Worm (Caenorhabditis elegans) whole organism, young adult: ENCODE data around the gene irk-3.

ENCODE experiments used
- lag-1 ChIP-seq: fragments of 200-800 bp; sonication (Bioruptor generic); IDR thresholded peaks from 2 replicates; pipeline ENCODE4 v1.3.6; 2022; ENCODE audit warnings: missing genetic modification reagents, missing genetic modification characterization, missing compliant biosample characterization
- ztf-22 ChIP-seq: fragments of 200-800 bp; sonication (Bioruptor generic); optimal IDR thresholded peaks from 2 replicates; lab custom pipeline; 2018; ENCODE audit warnings: mild to moderate bottlenecking, missing genetic modification characterization, moderate library complexity, missing compliant biosample characterization

- TF ChIP-seq lag-1 (GFP tag; lab: Robert Waterston, UW): no peak
- TF ChIP-seq ztf-22 (GFP tag; lab: Kevin White, UChicago): no peak
These were observed 20.5 kb downstream of the irk-3 start, which contains the start of gene wdr-5.2 for ce11 chrX:14349690-14350168.
